Worm (Caenorhabditis elegans) whole organism, L3 larva: Measurements from ENCODE around the gene C16C8.10.

Source experiments
- R02D3.7 ChIP-seq: fragments of 150-350 bp; optimal IDR thresholded peaks from 2 replicates; lab custom pipeline; 2014; ENCODE audit warnings: missing biosample characterization, missing genetic modification characterization
- ZK546.5 ChIP-seq: sonication (generic microtip); optimal IDR thresholded peaks from 2 replicates; lab custom pipeline; 2017; ENCODE audit warnings: missing biosample characterization, missing genetic modification characterization
- ama-1 ChIP-seq: fragments of 150-350 bp; optimal IDR thresholded peaks from 2 replicates; lab custom pipeline; 2018
- ceh-16 ChIP-seq: sonication (generic microtip); optimal IDR thresholded peaks from 2 replicates; lab custom pipeline; 2017; ENCODE audit warnings: missing biosample characterization, missing genetic modification characterization
- ceh-82 ChIP-seq: fragments of 150-350 bp; optimal IDR thresholded peaks from 2 replicates; lab custom pipeline; 2014; ENCODE audit warnings: missing biosample characterization, missing genetic modification characterization
- ceh-9 ChIP-seq: sonication (generic microtip); optimal IDR thresholded peaks from 2 replicates; lab custom pipeline; 2018; ENCODE audit warnings: missing biosample characterization, missing genetic modification characterization
- daf-12 ChIP-seq: fragments of 150-350 bp; optimal IDR thresholded peaks from 2 replicates; lab custom pipeline; 2014; ENCODE audit warnings: missing biosample characterization, missing genetic modification reagents, missing genetic modification characterization
- egl-27 ChIP-seq: sonication (generic microtip); optimal IDR thresholded peaks from 4 replicates; lab custom pipeline; 2017; ENCODE audit warnings: missing biosample characterization, missing genetic modification reagents, missing genetic modification characterization
- egl-5 ChIP-seq: fragments of 150-350 bp; optimal IDR thresholded peaks from 2 replicates; lab custom pipeline; 2017; ENCODE audit warnings: missing biosample characterization, missing genetic modification reagents, missing genetic modification characterization, inconsistent platforms
- elt-1 ChIP-seq: fragments of 150-350 bp; optimal IDR thresholded peaks from 2 replicates; lab custom pipeline; 2014; ENCODE audit warnings: missing biosample characterization, missing genetic modification characterization
- elt-2 ChIP-seq: sonication (generic microtip); optimal IDR thresholded peaks from 2 replicates; lab custom pipeline; 2016; ENCODE audit warnings: missing genetic modification reagents, mild to moderate bottlenecking, missing genetic modification characterization, missing compliant biosample characterization
- elt-3 ChIP-seq, 3 experiments: fragments of 150-350 bp in 1 of 3; sonication (generic microtip) in 2 of 3; optimal IDR thresholded peaks; 2 replicates in 2 of 3; 4 replicates in 1 of 3; lab custom pipeline; 2014 to 2017; ENCODE audit warnings: missing biosample characterization in 3 of 3, missing genetic modification characterization in 3 of 3
- fkh-10 ChIP-seq: sonication (generic microtip); optimal IDR thresholded peaks from 2 replicates; lab custom pipeline; 2017; ENCODE audit warnings: missing biosample characterization, missing genetic modification reagents, missing genetic modification characterization
- fkh-2 ChIP-seq: fragments of 150-350 bp; optimal IDR thresholded peaks from 2 replicates; lab custom pipeline; 2014; ENCODE audit warnings: missing biosample characterization, missing genetic modification reagents, missing genetic modification characterization
- hmg-11 ChIP-seq: sonication (generic microtip); optimal IDR thresholded peaks from 2 replicates; lab custom pipeline; 2016; ENCODE audit warnings: missing genetic modification characterization, missing compliant biosample characterization
- jun-1 ChIP-seq: fragments of 150-350 bp; optimal IDR thresholded peaks from 2 replicates; lab custom pipeline; 2014; ENCODE audit warnings: missing biosample characterization, missing genetic modification reagents, missing genetic modification characterization
- lin-15B ChIP-seq: fragments of 150-350 bp; optimal IDR thresholded peaks from 2 replicates; lab custom pipeline; 2014; ENCODE audit warnings: missing biosample characterization, missing genetic modification characterization
- lin-39 ChIP-seq: fragments of 150-350 bp; optimal IDR thresholded peaks from 2 replicates; lab custom pipeline; 2018; ENCODE audit warnings: missing biosample characterization, missing genetic modification reagents, missing genetic modification characterization
- lsy-12 ChIP-seq: sonication (generic microtip); optimal IDR thresholded peaks from 2 replicates; lab custom pipeline; 2016; ENCODE audit warnings: mild to moderate bottlenecking, missing genetic modification characterization, missing compliant biosample characterization
- mdl-1 ChIP-seq: fragments of 150-350 bp; optimal IDR thresholded peaks from 2 replicates; lab custom pipeline; 2014; ENCODE audit warnings: missing biosample characterization, missing genetic modification characterization
- mml-1 ChIP-seq: fragments of 150-350 bp; sonication (generic microtip); optimal IDR thresholded peaks from 3 replicates; lab custom pipeline; 2014; ENCODE audit warnings: missing biosample characterization, missing genetic modification characterization
- nfya-1 ChIP-seq: sonication (generic microtip); optimal IDR thresholded peaks from 2 replicates; lab custom pipeline; 2017; ENCODE audit warnings: missing genetic modification characterization, mild to moderate bottlenecking, missing compliant biosample characterization, antibody characterized with exemption, moderate library complexity; ENCODE audit not compliant: insufficient read depth
- nhr-11 ChIP-seq: fragments of 150-350 bp; optimal IDR thresholded peaks from 2 replicates; lab custom pipeline; 2014; ENCODE audit warnings: missing biosample characterization, missing genetic modification characterization
- nhr-237 ChIP-seq: fragments of 150-350 bp; optimal IDR thresholded peaks from 2 replicates; lab custom pipeline; 2014; ENCODE audit warnings: missing biosample characterization, missing genetic modification characterization
- nhr-43 ChIP-seq: sonication (generic microtip); optimal IDR thresholded peaks from 2 replicates; lab custom pipeline; 2016; ENCODE audit warnings: mild to moderate bottlenecking, missing genetic modification characterization, missing compliant biosample characterization; ENCODE audit not compliant: poor library complexity, severe bottlenecking
- nhr-67 ChIP-seq: fragments of 150-350 bp; optimal IDR thresholded peaks from 2 replicates; lab custom pipeline; 2014; ENCODE audit warnings: missing biosample characterization, missing genetic modification characterization
- nhr-77 ChIP-seq: fragments of 150-350 bp; optimal IDR thresholded peaks from 2 replicates; lab custom pipeline; 2014; ENCODE audit warnings: missing biosample characterization, missing genetic modification characterization
- pha-4 ChIP-seq: fragments of 150-350 bp; optimal IDR thresholded peaks from 2 replicates; lab custom pipeline; 2014; ENCODE audit warnings: missing biosample characterization, missing genetic modification reagents, missing genetic modification characterization
- skn-1 ChIP-seq: fragments of 150-350 bp; optimal IDR thresholded peaks from 2 replicates; lab custom pipeline; 2014; ENCODE audit warnings: missing biosample characterization, missing genetic modification characterization
- snpc-4 ChIP-seq: fragments of 150-350 bp; optimal IDR thresholded peaks from 2 replicates; lab custom pipeline; 2014; ENCODE audit warnings: missing biosample characterization, missing genetic modification characterization
- zag-1 ChIP-seq: fragments of 150-350 bp; optimal IDR thresholded peaks from 2 replicates; lab custom pipeline; 2014; ENCODE audit warnings: missing biosample characterization, missing genetic modification characterization
- ztf-11 ChIP-seq: fragments of 150-350 bp; optimal IDR thresholded peaks from 2 replicates; lab custom pipeline; 2014; ENCODE audit warnings: missing biosample characterization, missing genetic modification characterization
- ztf-4 ChIP-seq: fragments of 150-350 bp; optimal IDR thresholded peaks from 2 replicates; lab custom pipeline; 2014; ENCODE audit warnings: missing biosample characterization, missing genetic modification characterization

Gene C16C8.10

DNA sequence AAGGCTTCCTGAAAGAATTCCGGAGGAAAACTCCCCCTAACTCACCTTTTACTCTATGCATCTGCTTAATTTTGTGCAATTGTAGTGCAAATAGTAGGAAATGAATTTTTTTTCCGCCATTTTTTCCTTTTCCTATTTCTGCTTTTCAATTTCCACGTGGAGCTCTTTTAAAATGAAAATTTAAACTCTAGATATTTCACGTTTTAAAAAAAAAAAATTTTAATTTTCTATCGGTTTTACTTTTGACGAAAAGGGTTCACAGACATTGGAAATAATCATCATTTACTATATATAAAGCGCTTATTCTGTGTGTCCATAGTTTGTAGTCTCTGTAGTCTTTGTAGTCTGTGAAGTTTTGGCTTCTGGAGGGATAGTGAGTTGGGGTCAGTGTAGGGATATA, 17.1 kb upstream of the C16C8.10 start, which contains the start of gene Y49F6B.8:
Y49F6B.8 (minus strand) TSS at position 101 of the 400 bp plus-strand sequence.
- TF ChIP-seq egl-27, result no peak
- TF ChIP-seq nhr-237, result no peak
- no peak for TF ChIP-seq fkh-10 (GFP tag; lab: Kevin White, UChicago)
- no peak for TF ChIP-seq ztf-11 (tag; lab: Kevin White, UChicago)
- TF ChIP-seq ztf-4, result no peak
- no peak for TF ChIP-seq ama-1 (lab: Kevin White, UChicago)
- TF ChIP-seq ceh-16 (tag; lab: Kevin White, UChicago), result no peak
- no peak for TF ChIP-seq lin-39
- no peak for TF ChIP-seq lsy-12 (tag; lab: Kevin White, UChicago)
- TF ChIP-seq elt-1 (tag; lab: Kevin White, UChicago), result no peak
- TF ChIP-seq fkh-2 (tag; lab: Kevin White, UChicago), result no peak
- TF ChIP-seq skn-1, result no peak
- TF ChIP-seq mdl-1 (tag; lab: Kevin White, UChicago), result no peak
- no peak for TF ChIP-seq daf-12 (tag; lab: Kevin White, UChicago)
- no peak for TF ChIP-seq nfya-1 (tag; lab: Kevin White, UChicago)
- no peak for TF ChIP-seq ceh-9 (tag; lab: Kevin White, UChicago)
- no peak for TF ChIP-seq nhr-43 (tag; lab: Kevin White, UChicago)
- TF ChIP-seq ceh-82 (tag; lab: Kevin White, UChicago), result no peak
- no peak for TF ChIP-seq hmg-11 (tag; lab: Kevin White, UChicago)

DNA sequence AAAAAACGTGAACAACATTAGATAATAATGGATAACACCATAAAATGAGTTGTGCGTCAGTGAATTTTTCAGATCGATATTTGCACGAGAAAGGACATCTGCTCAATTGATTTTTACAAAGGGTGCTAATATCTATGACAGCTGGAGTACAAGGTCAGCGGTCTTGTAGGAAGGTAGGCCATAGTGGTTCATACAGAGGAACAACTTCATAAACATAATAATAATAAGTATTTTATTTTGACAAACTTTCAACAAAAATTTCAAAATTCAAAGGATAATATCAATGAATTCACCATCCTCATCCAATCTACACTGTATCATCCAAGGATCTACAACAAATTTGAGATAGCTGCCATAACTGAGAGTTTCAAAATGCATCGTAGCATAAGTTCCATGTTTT, 12.7 kb upstream of the C16C8.10 start, which contains the start of gene fbxb-104:
fbxb-104 (minus strand) TSS at position 101 of the 400 bp plus-strand sequence.
- TF ChIP-seq pha-4 (tag; lab: Kevin White, UChicago) (no peak), fkh-10 (GFP tag; lab: Kevin White, UChicago) (no peak), zag-1 (no peak), nhr-237 (no peak), ceh-16 (tag; lab: Kevin White, UChicago) (no peak)

DNA sequence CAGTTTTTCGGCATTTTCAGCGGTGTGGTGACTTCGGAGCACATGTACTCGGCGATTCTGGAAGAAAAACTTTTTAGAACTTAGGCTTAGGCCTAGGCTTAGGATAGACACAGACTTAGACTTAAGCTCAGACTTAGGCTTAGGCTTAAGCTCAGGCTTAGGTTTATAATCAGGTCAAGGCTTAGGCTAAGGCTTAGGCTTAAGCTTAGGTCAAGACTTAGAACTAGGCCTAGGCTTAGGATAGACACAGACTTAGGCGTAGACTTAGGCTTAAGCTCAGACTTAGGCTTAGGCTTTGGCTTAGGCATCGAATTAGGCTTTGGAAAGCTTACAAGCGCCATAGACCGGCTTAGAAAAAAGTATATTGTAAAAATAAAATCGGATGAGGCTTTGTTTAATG, 12.1 kb upstream of the C16C8.10 start:
- TF ChIP-seq snpc-4 (tag; lab: Kevin White, UChicago) (no peak), nhr-67 (tag; lab: Kevin White, UChicago) (no peak), elt-2 (tag; lab: Kevin White, UChicago) (no peak), lsy-12 (tag; lab: Kevin White, UChicago) (no peak), ztf-11 (tag; lab: Kevin White, UChicago) (no peak), ceh-82 (tag; lab: Kevin White, UChicago) (no peak), mml-1 (tag; lab: Kevin White, UChicago) (no peak)
- TF ChIP-seq, all 47 proteins: peak for 0

DNA sequence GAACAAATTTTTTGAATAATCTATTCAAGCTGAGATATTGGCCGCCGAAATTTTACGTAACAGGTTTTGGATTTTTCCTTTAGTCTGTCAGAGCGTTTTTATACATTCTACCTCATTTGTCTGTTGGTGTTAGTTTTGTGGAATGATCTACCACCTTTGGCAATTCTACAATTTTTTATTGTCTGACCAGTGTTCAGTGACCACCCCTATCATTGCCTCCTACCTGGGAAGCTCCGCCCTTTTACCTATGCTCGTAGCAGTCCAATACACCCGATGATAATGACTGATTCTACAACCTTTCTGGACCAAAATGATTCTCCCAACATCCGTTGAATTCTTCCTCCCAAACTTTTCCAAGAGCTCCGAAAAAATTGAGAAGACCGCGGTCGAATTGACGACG, 9.3 kb upstream of the C16C8.10 start, which contains the start of gene sdz-32:
sdz-32 (plus strand) TSS at position 301 of the 400 bp plus-strand sequence.
- no peak for TF ChIP-seq snpc-4 (tag; lab: Kevin White, UChicago)
- no peak for TF ChIP-seq nhr-11
- TF ChIP-seq jun-1 (tag; lab: Kevin White, UChicago), result no peak
- no peak for TF ChIP-seq lin-39
- no peak for TF ChIP-seq lin-15B (tag; lab: Kevin White, UChicago)
- TF ChIP-seq R02D3.7, result no peak
- no peak for TF ChIP-seq egl-5 (tag; lab: Kevin White, UChicago)

DNA sequence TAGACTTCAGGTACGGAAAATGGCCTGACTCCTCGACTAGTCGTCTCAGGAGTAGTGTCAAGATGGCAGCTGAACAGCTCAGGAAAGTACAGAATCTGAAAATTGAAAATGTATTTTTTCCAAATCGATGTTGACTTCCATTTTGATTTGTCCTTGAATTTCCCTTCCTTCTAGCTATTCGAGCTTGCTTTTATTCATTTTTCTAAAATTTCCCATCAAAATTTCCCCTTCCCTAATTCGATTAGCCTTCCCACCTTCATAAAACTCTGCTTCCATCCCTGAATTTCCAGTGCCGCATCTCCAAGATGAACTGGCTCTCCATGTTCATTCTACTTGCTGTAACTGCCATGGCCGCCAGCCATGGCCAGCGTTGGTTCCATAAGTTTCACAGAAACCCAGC, 8.3 kb upstream of the C16C8.10 start, which contains the start of gene Y49F6B.6:
Y49F6B.6 (plus strand) TSS at position 301 of the 400 bp plus-strand sequence.
- TF ChIP-seq nfya-1 (tag; lab: Kevin White, UChicago) (no peak), jun-1 (tag; lab: Kevin White, UChicago) (no peak), elt-3 (tag; optimal IDR thresholded peaks at IDR 0.05; lab: Kevin White, UChicago) (no peak), R02D3.7 (no peak), lin-39 (no peak), daf-12 (tag; lab: Kevin White, UChicago) (no peak), nhr-77 (no peak), ztf-11 (tag; lab: Kevin White, UChicago) (no peak), nhr-43 (tag; lab: Kevin White, UChicago) (no peak), ZK546.5 (tag; lab: Kevin White, UChicago) (no peak)
